Fruit fly (Drosophila melanogaster) whole organism, embryonic: Measurements from ENCODE around the gene CG43448.

Source experiments
- Abd-B ChIP-seq: fragments of 200-800 bp; sonication (Bioruptor generic); optimal IDR thresholded peaks from 2 replicates; lab custom pipeline; 2018; ENCODE audit warnings: missing biosample characterization, mild to moderate bottlenecking, missing genetic modification characterization, moderate library complexity
- Atf-2 ChIP-seq: fragments of 200-800 bp; sonication (Bioruptor generic); optimal IDR thresholded peaks from 2 replicates; lab custom pipeline; 2016; ENCODE audit warnings: missing biosample characterization, missing genetic modification characterization
- Awh ChIP-seq: fragments of 200-800 bp; sonication (Bioruptor generic); IDR thresholded peaks from 2 replicates; pipeline ENCODE4, ENCODE4 v1.3.6; 2022; ENCODE audit warnings: missing biosample characterization, missing genetic modification characterization
- CG11456 ChIP-seq: fragments of 200-800 bp; sonication (Bioruptor generic); IDR thresholded peaks from 3 replicates; pipeline ENCODE4 v1.3.6; 2022; ENCODE audit warnings: missing biosample characterization, missing genetic modification characterization
- CG17361 ChIP-seq: fragments of 200-800 bp; sonication (Bioruptor generic); IDR thresholded peaks from 3 replicates; pipeline ENCODE4 v1.3.6; 2022; ENCODE audit warnings: missing biosample characterization, missing genetic modification characterization
- CG17802 ChIP-seq: fragments of 200-800 bp; sonication (Bioruptor generic); optimal IDR thresholded peaks from 2 replicates; lab custom pipeline; 2018; ENCODE audit warnings: missing biosample characterization, mild to moderate bottlenecking, missing genetic modification characterization, moderate library complexity
- CG18619 ChIP-seq: fragments of 200-800 bp; sonication (Bioruptor generic); optimal IDR thresholded peaks from 3 replicates; lab custom pipeline; 2017; ENCODE audit warnings: missing biosample characterization, mild to moderate bottlenecking, missing genetic modification characterization
- CG2120 ChIP-seq: fragments of 200-800 bp; sonication (Bioruptor generic); optimal IDR thresholded peaks from 3 replicates; lab custom pipeline; 2016; ENCODE audit warnings: missing biosample characterization, missing genetic modification characterization
- CG2678 ChIP-seq: fragments of 200-800 bp; sonication (Bioruptor generic); optimal IDR thresholded peaks from 3 replicates; lab custom pipeline; 2019; ENCODE audit warnings: missing biosample characterization, mild to moderate bottlenecking, missing genetic modification characterization, moderate library complexity
- CG33557 ChIP-seq: fragments of 200-800 bp; sonication (Bioruptor generic); optimal IDR thresholded peaks from 2 replicates; lab custom pipeline; 2019; ENCODE audit warnings: missing biosample characterization, mild to moderate bottlenecking, missing genetic modification characterization, moderate library complexity
- CG4617 ChIP-seq: fragments of 200-800 bp; sonication (Bioruptor generic); optimal IDR thresholded peaks from 3 replicates; lab custom pipeline; 2016; ENCODE audit warnings: missing biosample characterization, missing genetic modification characterization, borderline replicate concordance
- CG4854 ChIP-seq: fragments of 200-800 bp; sonication (Bioruptor generic); optimal IDR thresholded peaks from 2 replicates; lab custom pipeline; 2016; ENCODE audit warnings: missing biosample characterization, missing genetic modification characterization, inconsistent platforms
- CG5180 ChIP-seq: fragments of 200-800 bp; sonication (Bioruptor generic); optimal IDR thresholded peaks from 3 replicates; lab custom pipeline; 2017; ENCODE audit warnings: missing biosample characterization, missing genetic modification characterization, mild to moderate bottlenecking, moderate library complexity, missing genetic modification reagents
- CG8359 ChIP-seq: fragments of 200-800 bp; sonication (Bioruptor generic); optimal IDR thresholded peaks from 2 replicates; lab custom pipeline; 2017; ENCODE audit warnings: missing biosample characterization, mild to moderate bottlenecking, missing genetic modification characterization, borderline replicate concordance
- CG8478 ChIP-seq: fragments of >200 bp; optimal IDR thresholded peaks from 2 replicates; lab custom pipeline; 2018
- CG9609 ChIP-seq: fragments of 200-800 bp; sonication (Bioruptor generic); optimal IDR thresholded peaks from 3 replicates; lab custom pipeline; 2016; ENCODE audit warnings: missing biosample characterization, missing genetic modification characterization
- CG9876 ChIP-seq: fragments of 200-800 bp; sonication (Bioruptor generic); optimal IDR thresholded peaks from 2 replicates; lab custom pipeline; 2016; ENCODE audit warnings: missing biosample characterization, missing genetic modification characterization
- CTCF ChIP-seq: fragments of 200-800 bp; sonication (Bioruptor generic); optimal IDR thresholded peaks from 2 replicates; lab custom pipeline; 2017; ENCODE audit warnings: missing biosample characterization, mild to moderate bottlenecking, missing genetic modification characterization, moderate library complexity
- CoRest ChIP-seq: fragments of 200-800 bp; sonication (Bioruptor generic); optimal IDR thresholded peaks from 3 replicates; lab custom pipeline; 2018; ENCODE audit warnings: missing biosample characterization, mild to moderate bottlenecking, missing genetic modification characterization, moderate library complexity
- Gug ChIP-seq: fragments of 200-800 bp; sonication (Bioruptor generic); IDR thresholded peaks from 4 replicates; pipeline ENCODE4 v1.3.6; 2022; ENCODE audit warnings: missing biosample characterization, missing genetic modification characterization
- HLH3B ChIP-seq: fragments of 200-800 bp; sonication (Bioruptor generic); IDR thresholded peaks from 2 replicates; pipeline ENCODE4 v1.3.6; 2022; ENCODE audit warnings: missing biosample characterization, missing genetic modification characterization
- HLH4C ChIP-seq: fragments of 200-800 bp; sonication (Bioruptor generic); IDR thresholded peaks from 3 replicates; pipeline ENCODE4 v1.3.6; 2022; ENCODE audit warnings: missing biosample characterization, missing genetic modification characterization; ENCODE audit not compliant: partially characterized antibody
- HmgD ChIP-seq: fragments of 200-800 bp; sonication (Bioruptor generic); optimal IDR thresholded peaks from 3 replicates; lab custom pipeline; 2016; ENCODE audit warnings: missing biosample characterization, missing genetic modification characterization
- Hmr ChIP-seq: fragments of 200-800 bp; sonication (Bioruptor generic); optimal IDR thresholded peaks from 3 replicates; lab custom pipeline; 2017; ENCODE audit warnings: mild to moderate bottlenecking, missing biosample characterization, missing genetic modification reagents, missing genetic modification characterization
- Hr39 ChIP-seq: fragments of >200 bp; optimal IDR thresholded peaks from 2 replicates; lab custom pipeline; 2017
- Side ChIP-seq: fragments of 200-800 bp; sonication (Bioruptor generic); optimal IDR thresholded peaks from 2 replicates; lab custom pipeline; 2016; ENCODE audit warnings: missing biosample characterization, missing genetic modification characterization
- Xbp1 ChIP-seq: fragments of 200-800 bp; sonication (Bioruptor generic); optimal IDR thresholded peaks from 3 replicates; lab custom pipeline; 2016; ENCODE audit warnings: missing biosample characterization, mild to moderate bottlenecking, missing genetic modification characterization
- az2 ChIP-seq: fragments of 200-800 bp; sonication (Bioruptor generic); optimal IDR thresholded peaks from 3 replicates; lab custom pipeline; 2016; ENCODE audit warnings: missing biosample characterization, missing genetic modification characterization
- btn ChIP-seq: fragments of 200-800 bp; sonication (Bioruptor generic); optimal IDR thresholded peaks from 2 replicates; lab custom pipeline; 2016; ENCODE audit warnings: missing biosample characterization, missing genetic modification characterization
- corto ChIP-seq: fragments of 200-800 bp; sonication (Bioruptor generic); optimal IDR thresholded peaks from 2 replicates; lab custom pipeline; 2016; ENCODE audit warnings: missing biosample characterization, mild to moderate bottlenecking, missing genetic modification characterization, moderate library complexity
- crol ChIP-seq: fragments of 200-800 bp; sonication (Bioruptor generic); IDR thresholded peaks from 2 replicates; pipeline ENCODE4 v1.3.6; 2022; ENCODE audit warnings: missing biosample characterization, missing genetic modification characterization
- dm ChIP-seq: fragments of 200-800 bp; sonication (Bioruptor generic); optimal IDR thresholded peaks from 3 replicates; lab custom pipeline; 2016; ENCODE audit warnings: missing biosample characterization, missing genetic modification characterization
- dysf ChIP-seq: fragments of 200-800 bp; sonication (Bioruptor generic); IDR thresholded peaks from 3 replicates; pipeline ENCODE4 v1.3.6; 2022; ENCODE audit warnings: missing biosample characterization, missing genetic modification characterization
- eyg ChIP-seq: fragments of 200-800 bp; sonication (Bioruptor generic); optimal IDR thresholded peaks from 3 replicates; lab custom pipeline; 2016; ENCODE audit warnings: missing biosample characterization, missing genetic modification characterization
- fd3F ChIP-seq: fragments of 200-800 bp; sonication (Bioruptor generic); optimal IDR thresholded peaks from 2 replicates; lab custom pipeline; 2018; ENCODE audit warnings: missing biosample characterization, mild to moderate bottlenecking, missing genetic modification characterization, moderate library complexity
- gcm ChIP-seq: fragments of 200-800 bp; sonication (Bioruptor generic); optimal IDR thresholded peaks from 2 replicates; lab custom pipeline; 2019; ENCODE audit warnings: missing biosample characterization, mild to moderate bottlenecking, missing genetic modification characterization, moderate library complexity
- hkb ChIP-seq, 2 experiments: fragments of 200-800 bp in 1 of 2; fragments of >200 bp in 1 of 2; sonication (Bioruptor generic) in 1 of 2; IDR thresholded peaks in 1 of 2; optimal IDR thresholded peaks in 1 of 2; 2 replicates each; pipeline versions ENCODE4 v1.3.6 to Lab custom; 2017 to 2022; ENCODE audit warnings: missing biosample characterization in 1 of 2, missing genetic modification characterization in 1 of 2
- kni ChIP-seq: fragments of 200-800 bp; sonication (Bioruptor generic); optimal IDR thresholded peaks from 3 replicates; lab custom pipeline; 2017; ENCODE audit warnings: mild to moderate bottlenecking, missing biosample characterization, missing genetic modification reagents, missing genetic modification characterization
- lola ChIP-seq, 3 experiments: fragments of >200 bp in 2 of 3; fragments of 200-800 bp in 1 of 3; sonication (Bioruptor generic) in 1 of 3; optimal IDR thresholded peaks; 2 replicates each; lab custom pipeline; 2017 to 2019; ENCODE audit warnings: missing biosample characterization in 3 of 3, missing genetic modification characterization in 3 of 3, mild to moderate bottlenecking in 1 of 3, moderate library complexity in 1 of 3
- nmo ChIP-seq: fragments of 200-800 bp; sonication (Bioruptor generic); optimal IDR thresholded peaks from 2 replicates; lab custom pipeline; 2018; ENCODE audit warnings: missing biosample characterization, mild to moderate bottlenecking, missing genetic modification characterization, moderate library complexity
- pho ChIP-seq: fragments of 200-800 bp; sonication (Bioruptor generic); optimal IDR thresholded peaks from 2 replicates; lab custom pipeline; 2016; ENCODE audit warnings: missing biosample characterization, missing genetic modification characterization
- prd ChIP-seq, 3 experiments: fragments of >200 bp in 2 of 3; fragments of 200-800 bp in 1 of 3; sonication (Bioruptor generic) in 1 of 3; optimal IDR thresholded peaks in 2 of 3; IDR thresholded peaks in 1 of 3; 2 replicates in 2 of 3; 3 replicates in 1 of 3; pipeline versions ENCODE4 v1.3.6 to Lab custom; 2017 to 2022; ENCODE audit warnings: missing biosample characterization in 1 of 3, missing genetic modification characterization in 1 of 3
- psq ChIP-seq: fragments of 200-800 bp; sonication (Bioruptor generic); optimal IDR thresholded peaks from 2 replicates; lab custom pipeline; 2017; ENCODE audit warnings: missing biosample characterization, missing genetic modification characterization
- sqz ChIP-seq: fragments of 200-800 bp; sonication (Bioruptor generic); optimal IDR thresholded peaks from 3 replicates; lab custom pipeline; 2018; ENCODE audit warnings: missing biosample characterization, mild to moderate bottlenecking, missing genetic modification characterization
- stc ChIP-seq: fragments of 200-800 bp; sonication (Bioruptor generic); IDR thresholded peaks from 2 replicates; pipeline ENCODE4 v1.3.6; 2022; ENCODE audit warnings: missing biosample characterization, missing genetic modification characterization
- tap ChIP-seq: fragments of 200-800 bp; optimal IDR thresholded peaks from 3 replicates; lab custom pipeline; 2019; ENCODE audit warnings: missing biosample characterization, mild to moderate bottlenecking, missing genetic modification characterization, moderate library complexity
- unc-4 ChIP-seq: fragments of 200-800 bp; sonication (Bioruptor generic); IDR thresholded peaks from 2 replicates; pipeline ENCODE4 v1.3.6; 2022; ENCODE audit warnings: missing biosample characterization, missing genetic modification characterization; ENCODE audit not compliant: partially characterized antibody
- usp ChIP-seq: fragments of >200 bp; optimal IDR thresholded peaks from 2 replicates; lab custom pipeline; 2017; ENCODE audit warnings: missing biosample characterization, missing genetic modification characterization

CG43448 gene

dm6 chr3R:30276482-30277282 is 39.1 kb upstream of the CG43448 start (continued):
- TF ChIP-seq CG18619 (peak; percentile 47), tap (tag; lab: Kevin White, UChicago) (peak; percentile 35), Hmr (GFP tag; lab: Kevin White, UChicago) (no peak), dysf (GFP tag; lab: Robert Waterston, UW) (peak; percentile 38; the same call in 1 of the 3 replicates), btn (GFP tag; lab: Kevin White, UChicago) (no peak), CG8359 (GFP tag; lab: Kevin White, UChicago) (no peak), CG17802 (tag; lab: Kevin White, UChicago) (no peak), Atf-2 (peak; percentile 7), gcm (GFP tag; lab: Kevin White, UChicago) (peak; percentile 57), CG33557 (GFP tag; lab: Kevin White, UChicago) (peak; percentile 50), CG2678 (peak; percentile 51), CG2120 (peak; percentile 48), hkb (optimal IDR thresholded peaks at IDR 0.05; lab: Kevin White, UChicago) (no peak), hkb (GFP tag; IDR thresholded peaks at IDR 0.05; lab: Robert Waterston, UW) (peak; percentile 67), CG17361 (GFP tag; lab: Robert Waterston, UW) (no peak), Gug (GFP tag; lab: Robert Waterston, UW) (peak; percentile 38; the same call in 2 of the 4 replicates), fd3F (GFP tag; lab: Kevin White, UChicago) (peak; percentile 26), unc-4 (no peak), CG11456 (GFP tag; lab: Robert Waterston, UW) (peak; percentile 60), CoRest (tag; lab: Kevin White, UChicago) (peak; percentile 37), Hr39 (lab: Kevin White, UChicago) (no peak), HmgD (GFP tag; lab: Kevin White, UChicago) (no peak), CTCF (no peak), usp (GFP tag; lab: Kevin White, UChicago) (no peak), CG8478 (no peak), CG9876 (no peak), corto (peak; percentile 37), Awh (GFP tag; lab: Robert Waterston, UW) (no peak), Side (GFP tag; lab: Kevin White, UChicago) (no peak), crol (GFP tag; lab: Robert Waterston, UW) (no peak), nmo (GFP tag; lab: Kevin White, UChicago) (peak; percentile 24), CG9609 (GFP tag; lab: Kevin White, UChicago) (peak; percentile 39), CG4854 (peak; percentile 43), CG4617 (GFP tag; lab: Kevin White, UChicago) (no peak), lola (GFP tag; optimal IDR thresholded peaks at IDR 0.05; lab: Kevin White, UChicago) (peak in 1 of 3 experiments; percentile 24), Xbp1 (GFP tag; lab: Kevin White, UChicago) (peak; percentile 48), az2 (peak; percentile 38), HLH4C (GFP tag; lab: Robert Waterston, UW) (0 out of 3 replicates have a peak, but pooled peaks have one; percentile 22), CG5180 (GFP tag; lab: Kevin White, UChicago) (peak; percentile 99), sqz (GFP tag; lab: Kevin White, UChicago) (no peak), pho (GFP tag; lab: Kevin White, UChicago) (peak; percentile 26), stc (GFP tag; lab: Robert Waterston, UW) (0 out of 2 replicates have a peak, but pooled peaks have one; percentile 39), prd (optimal IDR thresholded peaks at IDR 0.05; lab: Kevin White, UChicago) (no peak), prd (GFP tag; IDR thresholded peaks at IDR 0.05; lab: Robert Waterston, UW) (peak; percentile 35; the same call in 1 of the 3 replicates), Abd-B (GFP tag; lab: Kevin White, UChicago) (peak; percentile 24), dm (no peak), eyg (GFP tag; lab: Kevin White, UChicago) (no peak), HLH3B (GFP tag; lab: Robert Waterston, UW) (peak; percentile 26; the same call in 1 of the 2 replicates), psq (no peak), kni (peak; percentile 44)
